Worm (Caenorhabditis elegans) whole organism, L4 larva: Measurements from ENCODE around the gene mcm-10.

Experiments
- F49E8.2 ChIP-seq: sonication (generic microtip); optimal IDR thresholded peaks from 2 replicates; lab custom pipeline; 2016; ENCODE audit warnings: missing compliant biosample characterization, mild to moderate bottlenecking, missing genetic modification characterization, borderline replicate concordance
- T26A8.4 ChIP-seq: fragments of 200-800 bp; sonication (Bioruptor generic); IDR thresholded peaks from 2 replicates; pipeline ENCODE4 v1.3.6; 2022; ENCODE audit warnings: missing genetic modification characterization, missing compliant biosample characterization
- Y75B8A.6 ChIP-seq: fragments of 200-800 bp; sonication (Bioruptor generic); IDR thresholded peaks from 2 replicates; pipeline ENCODE4 v1.3.6; 2022; ENCODE audit warnings: missing genetic modification reagents, missing genetic modification characterization, missing compliant biosample characterization
- ZK337.2 ChIP-seq: fragments of 200-800 bp; sonication (Bioruptor generic); IDR thresholded peaks from 2 replicates; pipeline ENCODE4 v1.3.6; 2022; ENCODE audit warnings: missing genetic modification reagents, missing genetic modification characterization, missing compliant biosample characterization
- aha-1 ChIP-seq: fragments of 150-350 bp; peaks from one replicate; lab custom pipeline; 2014; ENCODE audit warnings: missing biosample characterization, missing genetic modification characterization
- aly-2 ChIP-seq: sonication (generic microtip); optimal IDR thresholded peaks from 2 replicates; lab custom pipeline; 2018; ENCODE audit warnings: missing biosample characterization, missing genetic modification characterization
- attf-4 ChIP-seq: sonication (generic microtip); optimal IDR thresholded peaks from 3 replicates; lab custom pipeline; 2017; ENCODE audit warnings: missing biosample characterization, missing genetic modification characterization
- ceh-20 ChIP-seq: fragments of 200-800 bp; sonication (Bioruptor generic); IDR thresholded peaks from 2 replicates; pipeline ENCODE4 v1.3.6; 2022; ENCODE audit warnings: missing genetic modification reagents, missing genetic modification characterization, missing compliant biosample characterization
- ceh-82 ChIP-seq: sonication (generic microtip); optimal IDR thresholded peaks from 2 replicates; lab custom pipeline; 2017; ENCODE audit warnings: missing biosample characterization, missing genetic modification characterization
- ces-1 ChIP-seq: fragments of 150-350 bp; sonication (generic microtip); optimal IDR thresholded peaks from 4 replicates; lab custom pipeline; 2014; ENCODE audit warnings: missing biosample characterization, missing genetic modification reagents, missing genetic modification characterization
- daf-12 ChIP-seq: fragments of 150-350 bp; optimal IDR thresholded peaks from 2 replicates; lab custom pipeline; 2014; ENCODE audit warnings: missing biosample characterization, missing genetic modification reagents, missing genetic modification characterization
- daf-16 ChIP-seq, 3 experiments: sonication (generic microtip); optimal IDR thresholded peaks; 2 replicates each; lab custom pipeline; 2016 to 2017; ENCODE audit warnings: missing genetic modification characterization in 3 of 3, missing genetic modification reagents in 3 of 3, mild to moderate bottlenecking in 2 of 3, missing compliant biosample characterization in 2 of 3, missing biosample characterization in 1 of 3, moderate library complexity in 1 of 3
- daf-19 ChIP-seq: fragments of 200-800 bp; sonication (Bioruptor generic); conservative IDR thresholded peaks from 2 replicates; pipeline ENCODE4 v1.3.6; 2022; ENCODE audit warnings: missing genetic modification characterization, missing compliant biosample characterization
- dmd-6 ChIP-seq: fragments of 200-800 bp; sonication (Bioruptor generic); IDR thresholded peaks from 2 replicates; pipeline ENCODE4 v1.3.6; 2022; ENCODE audit warnings: missing genetic modification reagents, missing genetic modification characterization, missing compliant biosample characterization
- dmd-9 ChIP-seq: fragments of 200-800 bp; sonication (Bioruptor generic); IDR thresholded peaks from 2 replicates; pipeline ENCODE4 v1.3.6; 2022; ENCODE audit warnings: missing genetic modification reagents, missing genetic modification characterization, missing compliant biosample characterization
- dve-1 ChIP-seq: sonication (generic microtip); optimal IDR thresholded peaks from 2 replicates; lab custom pipeline; 2017; ENCODE audit warnings: antibody characterized with exemption, mild to moderate bottlenecking, missing genetic modification characterization, missing compliant biosample characterization; ENCODE audit not compliant: insufficient read depth
- gei-8 ChIP-seq: fragments of 200-800 bp; sonication (Bioruptor generic); optimal IDR thresholded peaks from 2 replicates; lab custom pipeline; 2018; ENCODE audit warnings: mild to moderate bottlenecking, missing genetic modification characterization, missing compliant biosample characterization
- hlh-11 ChIP-seq: fragments of 200-800 bp; sonication (Bioruptor generic); optimal IDR thresholded peaks from 2 replicates; lab custom pipeline; 2018; ENCODE audit warnings: mild to moderate bottlenecking, missing genetic modification characterization, missing compliant biosample characterization
- hmg-1.1 ChIP-seq: fragments of 200-800 bp; sonication (Bioruptor generic); IDR thresholded peaks from 2 replicates; pipeline ENCODE4 v1.3.6; 2022; ENCODE audit warnings: missing genetic modification reagents, missing genetic modification characterization, missing compliant biosample characterization
- lim-7 ChIP-seq: fragments of 200-800 bp; sonication (Bioruptor generic); IDR thresholded peaks from 2 replicates; pipeline ENCODE4 v1.3.6; 2022; ENCODE audit warnings: missing genetic modification characterization, missing compliant biosample characterization
- lin-1 ChIP-seq: fragments of 200-800 bp; sonication (Bioruptor generic); IDR thresholded peaks from 2 replicates; pipeline ENCODE4 v1.3.6; 2022; ENCODE audit warnings: missing genetic modification reagents, missing genetic modification characterization, missing compliant biosample characterization
- lin-13 ChIP-seq: fragments of 150-350 bp; optimal IDR thresholded peaks from 2 replicates; lab custom pipeline; 2014; ENCODE audit warnings: missing biosample characterization, missing genetic modification reagents, missing genetic modification characterization
- lin-29 ChIP-seq: fragments of 200-800 bp; sonication (Bioruptor generic); IDR thresholded peaks from 2 replicates; pipeline ENCODE4 v1.3.6; 2022; ENCODE audit warnings: missing genetic modification reagents, missing genetic modification characterization, missing compliant biosample characterization
- lin-38 ChIP-seq: fragments of 200-800 bp; sonication (Bioruptor generic); IDR thresholded peaks from 2 replicates; pipeline ENCODE4 v1.3.6; 2022; ENCODE audit warnings: missing genetic modification reagents, missing genetic modification characterization, missing compliant biosample characterization
- lin-39 ChIP-seq: fragments of 150-350 bp; optimal IDR thresholded peaks from 2 replicates; lab custom pipeline; 2014; ENCODE audit warnings: missing biosample characterization, missing genetic modification reagents, missing genetic modification characterization
- lsy-2 ChIP-seq, 2 experiments: fragments of 150-350 bp in 1 of 2; sonication (generic microtip) in 1 of 2; optimal IDR thresholded peaks; 2 replicates each; lab custom pipeline; 2014 to 2017; ENCODE audit warnings: missing biosample characterization in 2 of 2, missing genetic modification characterization in 2 of 2
- mdl-1 ChIP-seq, 2 experiments: fragments of 150-350 bp in 1 of 2; sonication (generic microtip) in 1 of 2; optimal IDR thresholded peaks; 2 replicates each; lab custom pipeline; 2014 to 2017; ENCODE audit warnings: missing biosample characterization in 2 of 2, missing genetic modification characterization in 2 of 2
- mep-1 ChIP-seq: fragments of 150-350 bp; sonication (generic microtip); optimal IDR thresholded peaks from 3 replicates; lab custom pipeline; 2014; ENCODE audit warnings: missing biosample characterization, missing genetic modification characterization
- mxl-2 ChIP-seq: fragments of 200-800 bp; sonication (Bioruptor generic); conservative IDR thresholded peaks from 2 replicates; pipeline ENCODE4 v1.3.6; 2022; ENCODE audit warnings: missing genetic modification reagents, missing genetic modification characterization, missing compliant biosample characterization
- nhr-102 ChIP-seq: sonication (generic microtip); optimal IDR thresholded peaks from 2 replicates; lab custom pipeline; 2016; ENCODE audit warnings: mild to moderate bottlenecking, missing genetic modification characterization, moderate library complexity, missing compliant biosample characterization
- nhr-111 ChIP-seq: fragments of 200-800 bp; sonication (Bioruptor generic); optimal IDR thresholded peaks from 2 replicates; lab custom pipeline; 2018; ENCODE audit warnings: mild to moderate bottlenecking, missing genetic modification characterization, missing compliant biosample characterization
- nhr-28 ChIP-seq: fragments of 150-350 bp; optimal IDR thresholded peaks from 2 replicates; lab custom pipeline; 2014; ENCODE audit warnings: missing biosample characterization, missing genetic modification characterization
- nhr-48 ChIP-seq: sonication (generic microtip); optimal IDR thresholded peaks from 2 replicates; lab custom pipeline; 2016; ENCODE audit warnings: mild to moderate bottlenecking, missing genetic modification characterization, missing compliant biosample characterization
- nhr-6 ChIP-seq: fragments of 150-350 bp; optimal IDR thresholded peaks from 2 replicates; lab custom pipeline; 2014; ENCODE audit warnings: missing biosample characterization, missing genetic modification characterization
- pha-4 ChIP-seq, 2 experiments: fragments of 150-350 bp in 1 of 2; fragments of 200-800 bp in 1 of 2; sonication (Bioruptor generic) in 1 of 2; IDR thresholded peaks in 1 of 2; optimal IDR thresholded peaks in 1 of 2; 2 replicates each; pipeline versions ENCODE4 v1.3.6 to Lab custom; 2014 to 2022; ENCODE audit warnings: missing genetic modification characterization in 2 of 2, missing genetic modification reagents in 2 of 2, missing biosample characterization in 1 of 2, missing compliant biosample characterization in 1 of 2
- php-3 ChIP-seq: fragments of 200-800 bp; sonication (Bioruptor generic); IDR thresholded peaks from 2 replicates; pipeline ENCODE4 v1.3.6; 2022; ENCODE audit warnings: missing genetic modification reagents, missing genetic modification characterization, missing compliant biosample characterization
- pqm-1 ChIP-seq: sonication (generic microtip); optimal IDR thresholded peaks from 2 replicates; lab custom pipeline; 2017; ENCODE audit warnings: missing biosample characterization, missing genetic modification characterization
- sdz-12 ChIP-seq: fragments of 200-800 bp; sonication (Bioruptor generic); optimal IDR thresholded peaks from 2 replicates; lab custom pipeline; 2018; ENCODE audit warnings: mild to moderate bottlenecking, missing genetic modification characterization, missing compliant biosample characterization
- snpc-1.2 ChIP-seq: fragments of 200-800 bp; sonication (Bioruptor generic); IDR thresholded peaks from 2 replicates; pipeline ENCODE4 v1.3.6; 2022; ENCODE audit warnings: missing genetic modification reagents, missing genetic modification characterization, missing compliant biosample characterization
- snpc-4 ChIP-seq: fragments of 150-350 bp; optimal IDR thresholded peaks from 2 replicates; lab custom pipeline; 2014; ENCODE audit warnings: missing biosample characterization, missing genetic modification characterization
- spr-1 ChIP-seq: sonication (generic microtip); optimal IDR thresholded peaks from 2 replicates; lab custom pipeline; 2016; ENCODE audit warnings: mild to moderate bottlenecking, missing genetic modification characterization, missing compliant biosample characterization
- tag-97 ChIP-seq: fragments of 200-800 bp; sonication (Bioruptor generic); IDR thresholded peaks from 2 replicates; pipeline ENCODE4 v1.3.6; 2022; ENCODE audit warnings: missing genetic modification characterization, missing compliant biosample characterization
- zag-1 ChIP-seq: fragments of 150-350 bp; optimal IDR thresholded peaks from 2 replicates; lab custom pipeline; 2014; ENCODE audit warnings: missing biosample characterization, missing genetic modification characterization
- ztf-7 ChIP-seq: fragments of 150-350 bp; optimal IDR thresholded peaks from 2 replicates; lab custom pipeline; 2014; ENCODE audit warnings: missing biosample characterization, missing genetic modification characterization

The mcm-10 gene

ce11 chrIII:11371236-11371635 is 53.9 kb downstream of the mcm-10 start (continued):
- no peak for TF ChIP-seq ZK337.2 (GFP tag; lab: Robert Waterston, UW)
- TF ChIP-seq tag-97 (GFP tag; lab: Robert Waterston, UW), result no peak
- peak; percentile 79 for TF ChIP-seq nhr-111 (GFP tag; lab: Kevin White, UChicago)
- no peak for TF ChIP-seq lsy-2 (tag; optimal IDR thresholded peaks at IDR 0.05; lab: Kevin White, UChicago)

- no peak for TF ChIP-seq ceh-82
- no peak for TF ChIP-seq ZK337.2 (GFP tag; lab: Robert Waterston, UW)
- no peak for TF ChIP-seq nhr-48 (tag; lab: Kevin White, UChicago)
- TF ChIP-seq mxl-2 (GFP tag; lab: Robert Waterston, UW), result no peak
- TF ChIP-seq ces-1, result no peak
- no peak for TF ChIP-seq dmd-9 (GFP tag; lab: Robert Waterston, UW)
- no peak for TF ChIP-seq ztf-7
- no peak for TF ChIP-seq pha-4 (GFP tag; IDR thresholded peaks at IDR 0.05; lab: Robert Waterston, UW)
- TF ChIP-seq pha-4 (tag; optimal IDR thresholded peaks at IDR 0.05; lab: Kevin White, UChicago), result no peak
- TF ChIP-seq mdl-1 (tag; optimal IDR thresholded peaks at IDR 0.05; lab: Kevin White, UChicago), result no peak
- TF ChIP-seq aly-2 (tag; lab: Kevin White, UChicago), result no peak
- no peak for TF ChIP-seq lin-38 (GFP tag; lab: Robert Waterston, UW)
These were observed 54.3 kb downstream of the mcm-10 start, which contains the start of gene tba-7 for ce11 chrIII:11371688-11372087. TSS of gene tba-7 (minus strand) at chrIII:11371788.

DNA sequence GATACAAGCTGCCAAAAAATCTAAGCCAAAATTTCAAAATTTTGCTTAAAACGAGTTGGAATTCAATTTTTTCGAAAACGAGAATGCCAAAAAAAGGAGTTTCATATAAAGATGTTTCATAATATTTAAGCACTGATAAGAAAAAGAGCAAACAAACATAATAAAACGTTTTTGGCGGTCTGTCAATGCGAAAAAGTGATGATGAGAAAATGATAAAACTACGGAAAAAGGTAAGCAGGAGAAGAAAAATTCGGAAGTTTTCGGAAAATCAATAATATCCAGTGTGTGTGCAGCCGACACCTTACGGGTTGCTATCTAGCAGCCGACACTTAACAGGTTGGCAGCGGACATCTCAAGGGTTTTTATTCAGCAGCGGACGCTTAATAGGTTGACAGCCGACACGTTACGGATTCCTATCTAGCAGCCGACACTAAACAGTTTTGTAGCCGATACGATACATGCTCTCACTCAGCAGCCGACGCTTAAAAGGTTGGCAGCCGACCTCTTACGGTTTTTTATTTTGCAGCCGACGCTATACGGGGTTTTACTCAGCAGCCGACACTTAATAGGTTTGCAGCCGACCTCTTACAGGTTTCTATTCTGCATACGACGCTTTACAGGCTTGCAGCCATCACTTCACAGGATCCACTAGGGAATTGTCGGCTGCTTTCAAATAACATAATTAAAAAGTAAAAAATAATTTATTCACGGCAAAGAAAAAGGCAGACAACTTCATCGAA is 55.0 kb downstream of the mcm-10 start:
- TF ChIP-seq lin-39 (no peak), zag-1 (tag; lab: Kevin White, UChicago) (no peak), hlh-11 (tag; lab: Kevin White, UChicago) (no peak), dmd-6 (GFP tag; lab: Robert Waterston, UW) (peak; percentile 29; the same call in 1 of the 2 replicates), aha-1 (tag; lab: Kevin White, UChicago) (peak; percentile 69), lin-13 (GFP tag; lab: Kevin White, UChicago) (peak; percentile 97), pqm-1 (peak; percentile 27), T26A8.4 (0 out of 2 replicates have a peak, but pooled peaks have one; percentile 21), daf-16 (GFP tag; optimal IDR thresholded peaks at IDR 0.05; lab: Kevin White, UChicago) (no peak), daf-16 (tag; optimal IDR thresholded peaks at IDR 0.05; lab: Kevin White, UChicago) (peak; percentile 54), attf-4 (tag; lab: Kevin White, UChicago) (no peak), snpc-4 (tag; lab: Kevin White, UChicago) (peak; percentile 76), dve-1 (tag; lab: Kevin White, UChicago) (peak; percentile 39), lin-1 (no peak), daf-12 (no peak), F49E8.2 (tag; lab: Kevin White, UChicago) (no peak), Y75B8A.6 (no peak), daf-19 (GFP tag; lab: Robert Waterston, UW) (no peak), spr-1 (tag; lab: Kevin White, UChicago) (peak; percentile 9), sdz-12 (no peak), hmg-1.1 (GFP tag; lab: Robert Waterston, UW) (0 out of 2 replicates have a peak, but pooled peaks have one; percentile 37), nhr-28 (peak; percentile 66), mdl-1 (tag; optimal IDR thresholded peaks at IDR 0.05; lab: Kevin White, UChicago) (no peak), php-3 (GFP tag; lab: Robert Waterston, UW) (0 out of 2 replicates have a peak, but pooled peaks have one; percentile 24), snpc-1.2 (GFP tag; lab: Robert Waterston, UW) (no peak), nhr-102 (tag; lab: Kevin White, UChicago) (peak; percentile 5), mep-1 (tag; lab: Kevin White, UChicago) (peak; percentile 24), ceh-20 (GFP tag; lab: Robert Waterston, UW) (no peak), lin-29 (no peak), gei-8 (no peak), nhr-6 (no peak), lim-7 (GFP tag; lab: Robert Waterston, UW) (no peak)
